Worm (Caenorhabditis elegans) whole organism, young adult: ENCODE results near the gene ndub-3.

Experiments used
- D2030.7 ChIP-seq: fragments of 200-800 bp; sonication (Bioruptor generic); IDR thresholded peaks from 2 replicates; pipeline ENCODE4 v1.3.6; 2022; ENCODE audit warnings: missing genetic modification reagents, missing genetic modification characterization, missing compliant biosample characterization
- F23B12.7 ChIP-seq: sonication (generic microtip); optimal IDR thresholded peaks from 2 replicates; lab custom pipeline; 2017; ENCODE audit warnings: missing genetic modification characterization, mild to moderate bottlenecking, missing compliant biosample characterization, antibody characterized with exemption, moderate library complexity; ENCODE audit not compliant: insufficient read depth
- F52B5.7 ChIP-seq: sonication (generic microtip); optimal IDR thresholded peaks from 2 replicates; lab custom pipeline; 2016; ENCODE audit warnings: mild to moderate bottlenecking, missing genetic modification characterization, missing compliant biosample characterization
- K11D2.4 ChIP-seq: fragments of 200-800 bp; sonication (Bioruptor generic); IDR thresholded peaks from 2 replicates; pipeline ENCODE4 v1.3.6; 2022; ENCODE audit warnings: missing genetic modification reagents, missing genetic modification characterization, missing compliant biosample characterization
- T07F8.4 ChIP-seq: sonication (generic microtip); optimal IDR thresholded peaks from 2 replicates; lab custom pipeline; 2016; ENCODE audit warnings: mild to moderate bottlenecking, missing genetic modification characterization, moderate library complexity, missing compliant biosample characterization
- T26A5.8 ChIP-seq: sonication (generic microtip); optimal IDR thresholded peaks from 2 replicates; lab custom pipeline; 2016; ENCODE audit warnings: missing genetic modification characterization, missing compliant biosample characterization
- Y79H2A.3 ChIP-seq: fragments of 200-800 bp; sonication (Bioruptor generic); conservative IDR thresholded peaks from 2 replicates; pipeline ENCODE4 v1.3.6; 2022; ENCODE audit warnings: missing genetic modification reagents, missing genetic modification characterization, missing compliant biosample characterization
- Y95B8A.8 ChIP-seq: fragments of 200-800 bp; sonication (Bioruptor generic); IDR thresholded peaks from 2 replicates; pipeline ENCODE4 v1.3.6; 2022; ENCODE audit warnings: missing genetic modification reagents, missing genetic modification characterization, missing compliant biosample characterization
- akir-1 ChIP-seq: fragments of 200-800 bp; sonication (Bioruptor generic); optimal IDR thresholded peaks from 2 replicates; lab custom pipeline; 2018; ENCODE audit warnings: mild to moderate bottlenecking, missing genetic modification characterization, moderate library complexity, missing compliant biosample characterization
- attf-3 ChIP-seq: fragments of 200-800 bp; sonication (Bioruptor generic); conservative IDR thresholded peaks from 2 replicates; pipeline ENCODE4 v1.3.6; 2022; ENCODE audit warnings: missing genetic modification reagents, missing genetic modification characterization, missing compliant biosample characterization
- bed-2 ChIP-seq: fragments of 200-800 bp; sonication (Bioruptor generic); IDR thresholded peaks from 2 replicates; pipeline ENCODE4 v1.3.6; 2022; ENCODE audit warnings: missing genetic modification reagents, missing genetic modification characterization, missing compliant biosample characterization
- ccch-3 ChIP-seq: fragments of 200-800 bp; sonication (Bioruptor generic); optimal IDR thresholded peaks from 2 replicates; lab custom pipeline; 2018; ENCODE audit warnings: mild to moderate bottlenecking, missing genetic modification characterization, missing compliant biosample characterization
- cebp-1 ChIP-seq, 2 experiments: fragments of 200-800 bp in 1 of 2; sonication (Bioruptor generic) in 1 of 2; sonication (generic microtip) in 1 of 2; IDR thresholded peaks in 1 of 2; optimal IDR thresholded peaks in 1 of 2; 2 replicates each; pipeline versions ENCODE4 v1.3.6 to Lab custom; 2017 to 2022; ENCODE audit warnings: missing compliant biosample characterization in 2 of 2, missing genetic modification characterization in 2 of 2, mild to moderate bottlenecking in 1 of 2, missing genetic modification reagents in 1 of 2, moderate library complexity in 1 of 2
- ceh-27 ChIP-seq: fragments of 200-800 bp; sonication (Bioruptor generic); optimal IDR thresholded peaks from 2 replicates; lab custom pipeline; 2018; ENCODE audit warnings: mild to moderate bottlenecking, missing genetic modification characterization, moderate library complexity, missing compliant biosample characterization
- ceh-58 ChIP-seq: fragments of 200-800 bp; sonication (Bioruptor generic); IDR thresholded peaks from 2 replicates; pipeline ENCODE4 v1.3.6; 2022; ENCODE audit warnings: missing genetic modification characterization, missing compliant biosample characterization
- ceh-79 ChIP-seq: sonication (generic microtip); optimal IDR thresholded peaks from 2 replicates; lab custom pipeline; 2017; ENCODE audit warnings: mild to moderate bottlenecking, missing genetic modification characterization, missing compliant biosample characterization
- efl-1 ChIP-seq: fragments of 150-350 bp; optimal IDR thresholded peaks from 2 replicates; lab custom pipeline; 2014; ENCODE audit warnings: missing biosample characterization, missing genetic modification reagents, missing genetic modification characterization
- egl-18 ChIP-seq: fragments of 200-800 bp; sonication (Bioruptor generic); IDR thresholded peaks from 2 replicates; pipeline ENCODE4 v1.3.6; 2022; ENCODE audit warnings: missing genetic modification reagents, missing genetic modification characterization, missing compliant biosample characterization
- egrh-3 ChIP-seq: fragments of 200-800 bp; sonication (Bioruptor generic); IDR thresholded peaks from 2 replicates; pipeline ENCODE4 v1.3.6; 2022; ENCODE audit warnings: missing genetic modification reagents, missing genetic modification characterization, missing compliant biosample characterization
- lin-26 ChIP-seq: fragments of 200-800 bp; sonication (Bioruptor generic); IDR thresholded peaks from 2 replicates; pipeline ENCODE4 v1.3.6; 2022; ENCODE audit warnings: missing genetic modification reagents, missing genetic modification characterization, missing compliant biosample characterization
- lin-35 ChIP-seq, 3 experiments: fragments of 150-350 bp in 2 of 3; sonication (generic microtip) in 1 of 3; optimal IDR thresholded peaks; 2 replicates each; lab custom pipeline; 2014 to 2018; ENCODE audit warnings: missing biosample characterization in 3 of 3, missing genetic modification characterization in 3 of 3, missing genetic modification reagents in 3 of 3
- lir-1 ChIP-seq: fragments of 200-800 bp; sonication (Bioruptor generic); conservative IDR thresholded peaks from 2 replicates; pipeline ENCODE4 v1.3.6; 2022; ENCODE audit warnings: missing genetic modification reagents, missing genetic modification characterization, missing compliant biosample characterization
- madf-3 ChIP-seq: fragments of 200-800 bp; sonication (Bioruptor generic); IDR thresholded peaks from 2 replicates; pipeline ENCODE4 v1.3.6; 2022; ENCODE audit warnings: missing genetic modification reagents, missing genetic modification characterization, missing compliant biosample characterization
- madf-6 ChIP-seq: fragments of 200-800 bp; sonication (Bioruptor generic); IDR thresholded peaks from 2 replicates; pipeline ENCODE4 v1.3.6; 2022; ENCODE audit warnings: missing genetic modification reagents, missing genetic modification characterization, missing compliant biosample characterization
- nfya-1 ChIP-seq: sonication (generic microtip); optimal IDR thresholded peaks from 2 replicates; lab custom pipeline; 2017; ENCODE audit warnings: antibody characterized with exemption, missing compliant biosample characterization, missing genetic modification characterization, borderline replicate concordance; ENCODE audit not compliant: insufficient read depth
- nfyb-1 ChIP-seq: fragments of 200-800 bp; sonication (Bioruptor generic); IDR thresholded peaks from 2 replicates; pipeline ENCODE4 v1.3.6; 2022; ENCODE audit warnings: missing genetic modification reagents, missing genetic modification characterization, missing compliant biosample characterization
- nhr-80 ChIP-seq: sonication (generic microtip); optimal IDR thresholded peaks from 2 replicates; lab custom pipeline; 2016; ENCODE audit warnings: missing genetic modification characterization, missing compliant biosample characterization
- snpc-1.1 ChIP-seq: sonication (generic microtip); optimal IDR thresholded peaks from 2 replicates; lab custom pipeline; 2017; ENCODE audit warnings: missing genetic modification characterization, mild to moderate bottlenecking, missing compliant biosample characterization, antibody characterized with exemption, moderate library complexity, missing genotype, missing genetic modification reagents; ENCODE audit not compliant: insufficient read depth
- snpc-1.3 ChIP-seq: sonication (generic microtip); optimal IDR thresholded peaks from 2 replicates; lab custom pipeline; 2017; ENCODE audit warnings: missing genetic modification characterization, mild to moderate bottlenecking, missing compliant biosample characterization, antibody characterized with exemption, moderate library complexity, missing genotype, missing genetic modification reagents; ENCODE audit not compliant: insufficient read depth
- snpc-4 ChIP-seq, 5 experiments: fragments of 150-350 bp in 1 of 5; sonication (generic microtip) in 4 of 5; optimal IDR thresholded peaks; 2 replicates each; lab custom pipeline; 2014 to 2018; ENCODE audit warnings: missing genetic modification characterization in 5 of 5, missing biosample characterization in 3 of 5, antibody characterized with exemption in 2 of 5, mild to moderate bottlenecking in 2 of 5, missing compliant biosample characterization in 2 of 5, missing genotype in 2 of 5, moderate library complexity in 2 of 5, missing genetic modification reagents in 1 of 5
- unc-130 ChIP-seq: sonication (generic microtip); optimal IDR thresholded peaks from 2 replicates; lab custom pipeline; 2016; ENCODE audit warnings: missing genetic modification reagents, missing genetic modification characterization, missing compliant biosample characterization
- unc-62 ChIP-seq: fragments of 150-350 bp; optimal IDR thresholded peaks from 2 replicates; lab custom pipeline; 2014; ENCODE audit warnings: missing biosample characterization, missing genetic modification reagents, missing genetic modification characterization
- ztf-22 ChIP-seq: fragments of 200-800 bp; sonication (Bioruptor generic); optimal IDR thresholded peaks from 2 replicates; lab custom pipeline; 2018; ENCODE audit warnings: mild to moderate bottlenecking, missing genetic modification characterization, moderate library complexity, missing compliant biosample characterization
- ztf-25 ChIP-seq: fragments of 200-800 bp; sonication (Bioruptor generic); IDR thresholded peaks from 2 replicates; pipeline ENCODE4 v1.3.6; 2022; ENCODE audit warnings: missing genetic modification reagents, missing genetic modification characterization, missing compliant biosample characterization
- ztf-26 ChIP-seq: sonication (generic microtip); optimal IDR thresholded peaks from 2 replicates; lab custom pipeline; 2017; ENCODE audit warnings: missing genetic modification characterization, missing compliant biosample characterization
- ztf-28 ChIP-seq: fragments of 200-800 bp; sonication (Bioruptor generic); IDR thresholded peaks from 2 replicates; pipeline ENCODE4 v1.3.6; 2022; ENCODE audit warnings: missing genetic modification reagents, missing genetic modification characterization, missing compliant biosample characterization
- ztf-3 ChIP-seq: fragments of 200-800 bp; sonication (Bioruptor generic); optimal IDR thresholded peaks from 2 replicates; lab custom pipeline; 2018; ENCODE audit warnings: mild to moderate bottlenecking, missing genetic modification characterization, missing compliant biosample characterization

ndub-3 gene

DNA sequence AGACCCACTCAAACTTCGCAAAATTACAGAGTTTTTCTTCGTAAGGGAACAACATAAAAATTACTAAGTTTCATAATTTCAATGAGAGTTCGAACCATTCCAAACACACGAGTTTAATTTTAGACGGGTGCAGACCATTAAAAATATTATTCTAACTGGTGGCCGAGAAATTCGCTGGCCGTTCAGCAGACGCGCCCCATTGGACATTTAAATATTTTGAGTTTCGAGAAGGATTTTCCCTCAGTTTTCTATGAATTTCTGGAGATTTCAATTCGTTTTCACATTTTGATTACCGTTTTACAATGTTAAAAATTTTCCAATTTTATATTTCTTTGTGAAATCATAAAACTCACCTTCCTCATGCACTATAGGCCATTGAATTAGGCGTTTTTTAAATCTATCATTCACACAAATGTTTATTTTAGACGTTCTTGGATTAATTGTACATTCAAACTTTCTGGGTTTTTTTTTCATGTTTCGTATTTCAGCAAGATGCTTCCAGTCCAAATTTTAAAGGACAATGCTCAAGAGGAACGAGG lies 37.4 kb downstream of the ndub-3 start, which contains the start of gene cct-2 (continued):
- TF ChIP-seq snpc-4 (GFP tag; optimal IDR thresholded peaks at IDR 0.05; lab: Kevin White, UChicago) (no peak), snpc-4 (tag; optimal IDR thresholded peaks at IDR 0.05; lab: Kevin White, UChicago) (peak in 1 of 4 experiments; percentile 59), attf-3 (GFP tag; lab: Robert Waterston, UW) (no peak), ceh-79 (tag; lab: Kevin White, UChicago) (no peak), lin-26 (GFP tag; lab: Robert Waterston, UW) (no peak), cebp-1 (GFP tag; IDR thresholded peaks at IDR 0.05; lab: Robert Waterston, UW) (no peak), cebp-1 (tag; optimal IDR thresholded peaks at IDR 0.05; lab: Kevin White, UChicago) (no peak), snpc-1.3 (tag; lab: Kevin White, UChicago) (no peak), madf-3 (GFP tag; lab: Robert Waterston, UW) (no peak), nfyb-1 (no peak), unc-130 (GFP tag; lab: Kevin White, UChicago) (no peak), lir-1 (GFP tag; lab: Robert Waterston, UW) (no peak), unc-62 (GFP tag; lab: Kevin White, UChicago) (no peak), ccch-3 (GFP tag; lab: Kevin White, UChicago) (no peak), ztf-28 (GFP tag; lab: Robert Waterston, UW) (no peak), ztf-22 (GFP tag; lab: Kevin White, UChicago) (no peak)

ce11 chrII:8926451-8926850 lies 38.2 kb downstream of the ndub-3 start, which contains the start of gene B0457.2:
Gene B0457.2 (minus strand): TSS chrII:8926551.
- TF ChIP-seq Y79H2A.3 (GFP tag; lab: Robert Waterston, UW) (no peak), F52B5.7 (tag; lab: Kevin White, UChicago) (no peak), Y95B8A.8 (no peak), ceh-27 (GFP tag; lab: Kevin White, UChicago) (no peak), ztf-26 (tag; lab: Kevin White, UChicago) (no peak), ztf-25 (no peak), egrh-3 (GFP tag; lab: Robert Waterston, UW) (no peak)

- TF ChIP-seq efl-1 (GFP tag; lab: Kevin White, UChicago) (no peak), nhr-80 (tag; lab: Kevin White, UChicago) (peak; percentile 47), snpc-1.1 (no peak), akir-1 (GFP tag; lab: Kevin White, UChicago) (no peak)
Measured at ce11 chrII:8923187-8923586, 41.5 kb downstream of the ndub-3 start.

- TF ChIP-seq nhr-80 (tag; lab: Kevin White, UChicago) (peak; percentile 67), ztf-3 (GFP tag; lab: Kevin White, UChicago) (no peak)
Measured at ce11 chrII:8922140-8922539, 42.5 kb downstream of the ndub-3 start, which contains the start of gene B0457.6. Gene B0457.6 (plus strand): TSS chrII:8922423.

- TF ChIP-seq cebp-1 (GFP tag; IDR thresholded peaks at IDR 0.05; lab: Robert Waterston, UW) (no peak), cebp-1 (tag; optimal IDR thresholded peaks at IDR 0.05; lab: Kevin White, UChicago) (peak; percentile 80), nfyb-1 (no peak)
Measured at ce11 chrII:8921456-8921855, 43.2 kb downstream of the ndub-3 start.

- TF ChIP-seq ccch-3 (GFP tag; lab: Kevin White, UChicago) (no peak), F23B12.7 (tag; lab: Kevin White, UChicago) (no peak), bed-2 (GFP tag; lab: Robert Waterston, UW) (no peak), T07F8.4 (tag; lab: Kevin White, UChicago) (no peak), ceh-58 (no peak), ceh-79 (tag; lab: Kevin White, UChicago) (no peak), madf-6 (GFP tag; lab: Robert Waterston, UW) (no peak), T26A5.8 (tag; lab: Kevin White, UChicago) (no peak), egl-18 (GFP tag; lab: Robert Waterston, UW) (no peak), D2030.7 (GFP tag; lab: Robert Waterston, UW) (no peak), K11D2.4 (no peak), lin-35 (GFP tag; optimal IDR thresholded peaks at IDR 0.05; lab: Kevin White, UChicago) (no peak), Y79H2A.3 (GFP tag; lab: Robert Waterston, UW) (no peak), nfya-1 (no peak)
Measured at ce11 chrII:8920955-8921354, 43.7 kb downstream of the ndub-3 start.
